Fruit fly (Drosophila melanogaster): ENCODE data around the gene CG42750.

Gene CG42750

DNA sequence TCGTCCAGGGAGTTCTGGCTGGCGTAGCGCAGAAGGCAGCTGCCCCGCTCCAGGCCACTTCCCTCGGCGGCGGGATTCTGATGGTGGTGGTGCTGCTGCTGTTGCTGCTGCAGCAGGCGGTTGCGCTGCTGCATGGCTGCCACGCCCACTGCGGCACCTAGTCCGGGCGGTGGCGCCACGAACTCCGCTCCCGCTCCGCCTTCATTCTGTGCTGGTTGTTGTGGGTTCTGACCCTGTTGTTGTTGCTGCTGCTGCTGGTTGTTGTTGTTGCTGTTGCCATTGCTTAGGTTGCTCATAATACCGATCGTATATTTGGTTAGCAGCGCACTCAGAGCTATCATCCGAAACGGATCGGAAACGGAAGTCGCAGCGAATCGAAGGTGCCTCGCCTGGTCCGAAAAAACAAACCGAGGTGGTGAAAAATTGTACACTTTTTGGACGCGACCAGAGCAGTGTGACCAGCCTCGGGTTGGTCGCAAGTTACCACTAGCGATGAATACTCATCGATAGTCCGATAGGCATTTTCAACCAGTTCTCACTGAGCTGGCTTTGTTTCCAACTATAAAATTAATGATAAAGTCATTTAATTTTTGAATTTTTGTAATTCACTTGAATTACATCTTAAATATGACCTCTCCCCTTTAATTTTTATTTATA, 137.9 kb downstream of the CG42750 start, which contains the start of gene kel (continued):
- TF ChIP-seq ERR (GFP tag; optimal IDR thresholded peaks at IDR 0.05), result peak; percentile 23
- TF ChIP-seq Nf-YC (tag; optimal IDR thresholded peaks at IDR 0.05), result peak; percentile 30
- 0 out of 2 replicates have a peak, but pooled peaks have one; percentile 37 for TF ChIP-seq stc (GFP tag; IDR thresholded peaks at IDR 0.05)
- peak; percentile 80 for TF ChIP-seq Jarid2 (GFP tag; optimal IDR thresholded peaks at IDR 0.05)
- peak; percentile 58 for TF ChIP-seq zen (tag; optimal IDR thresholded peaks at IDR 0.05)
- TF ChIP-seq wek (GFP tag; optimal IDR thresholded peaks at IDR 0.05), result peak; percentile 83
- peak; percentile 19 for TF ChIP-seq Side (GFP tag; optimal IDR thresholded peaks at IDR 0.05)
- TF ChIP-seq Ets97D (GFP tag; optimal IDR thresholded peaks at IDR 0.05), result peak; percentile 93
- TF ChIP-seq Sox102F (GFP tag; optimal IDR thresholded peaks at IDR 0.05), result peak; percentile 27
- peak; percentile 59 for TF ChIP-seq NFAT (GFP tag; IDR thresholded peaks at IDR 0.05)
- TF ChIP-seq Lpt (GFP tag; optimal IDR thresholded peaks at IDR 0.05), result no peak
- peak; percentile 24 for TF ChIP-seq ac (GFP tag; optimal IDR thresholded peaks at IDR 0.05)
- TF ChIP-seq CG14860 (GFP tag; IDR thresholded peaks at IDR 0.05; ENCODE audit: partially characterized antibody), result peak; percentile 50; the same call in 2 of the 3 replicates
- 0 out of 3 replicates have a peak, but pooled peaks have one; percentile 33 for TF ChIP-seq CG2199 (GFP tag; IDR thresholded peaks at IDR 0.05)
- peak; percentile 68 for TF ChIP-seq slbo (GFP tag; IDR thresholded peaks at IDR 0.05)
- TF ChIP-seq Taf1 (GFP tag; IDR thresholded peaks at IDR 0.05), result 0 out of 2 replicates have a peak, but pooled peaks have one; percentile 7
- TF ChIP-seq fd3F (GFP tag; optimal IDR thresholded peaks at IDR 0.05), result no peak
- TF ChIP-seq CG17361 (GFP tag; IDR thresholded peaks at IDR 0.05), result peak; percentile 50; the same call in 2 of the 3 replicates
- peak; percentile 99 for TF ChIP-seq CG7357 (GFP tag; IDR thresholded peaks at IDR 0.05)
- TF ChIP-seq Doc3 (GFP tag; IDR thresholded peaks at IDR 0.05; ENCODE audit: partially characterized antibody), result peak; percentile 53; the same call in 2 of the 3 replicates
- TF ChIP-seq CG10147 (GFP tag; optimal IDR thresholded peaks at IDR 0.05), result peak; percentile 8
- peak; percentile 19 for TF ChIP-seq ind (GFP tag; optimal IDR thresholded peaks at IDR 0.05)
- TF ChIP-seq ssp (GFP tag; IDR thresholded peaks at IDR 0.05), result peak; percentile 91
- no peak; the same call in 1 of the 2 replicates for TF ChIP-seq CG11247 (GFP tag; IDR thresholded peaks at IDR 0.05)
- no peak for TF ChIP-seq CG4404 (GFP tag; IDR thresholded peaks at IDR 0.05)
- TF ChIP-seq Lhr (GFP tag; optimal IDR thresholded peaks at IDR 0.05), result peak; percentile 70
- TF ChIP-seq ems (GFP tag; optimal IDR thresholded peaks at IDR 0.05), result peak; percentile 49
- TF ChIP-seq CG17328 (GFP tag; IDR thresholded peaks at IDR 0.05), result peak; percentile 54
- TF ChIP-seq CG18262 (tag; optimal IDR thresholded peaks at IDR 0.05), result peak; percentile 34
- no peak for TF ChIP-seq kay (GFP tag; optimal IDR thresholded peaks at IDR 0.05)
- TF ChIP-seq CG16779 (GFP tag; IDR thresholded peaks at IDR 0.05), result no peak
- peak; percentile 17; the same call in 1 of the 2 replicates for TF ChIP-seq ranshi (GFP tag; IDR thresholded peaks at IDR 0.05)
- peak; percentile 46 for TF ChIP-seq NC2β (GFP tag; optimal IDR thresholded peaks at IDR 0.05)
- TF ChIP-seq CG1233 (GFP tag; optimal IDR thresholded peaks at IDR 0.05), result peak; percentile 46
- TF ChIP-seq CG6813 (GFP tag; optimal IDR thresholded peaks at IDR 0.05), result peak; percentile 13
- peak; percentile 10 for TF ChIP-seq CG7556 (GFP tag; optimal IDR thresholded peaks at IDR 0.05)
- TF ChIP-seq CG31365 (tag; optimal IDR thresholded peaks at IDR 0.05), result peak; percentile 58
- peak; percentile 95 for TF ChIP-seq CG4360 (GFP tag; IDR thresholded peaks at IDR 0.05)
- TF ChIP-seq CG6791 (GFP tag; IDR thresholded peaks at IDR 0.05; ENCODE audit: partially characterized antibody), result peak; percentile 86
- no peak for TF ChIP-seq CG15073 (GFP tag; optimal IDR thresholded peaks at IDR 0.05)
- TF ChIP-seq Med (GFP tag), result peak; percentile 93
- peak; percentile 40 for TF ChIP-seq CG3847 (GFP tag; IDR thresholded peaks at IDR 0.05)
- TF ChIP-seq phol (tag; optimal IDR thresholded peaks at IDR 0.05), result peak; percentile 50
- peak in 1 of 2 experiments; percentile 15 for TF ChIP-seq chif (GFP tag; optimal IDR thresholded peaks at IDR 0.05)
- TF ChIP-seq Sry-δ (GFP tag; optimal IDR thresholded peaks at IDR 0.05), result peak; percentile 90
- TF ChIP-seq slou (GFP tag; optimal IDR thresholded peaks at IDR 0.05), result peak; percentile 35
- TF ChIP-seq fd64A (GFP tag; optimal IDR thresholded peaks at IDR 0.05), result peak; percentile 62
- peak; percentile 61 for TF ChIP-seq CG9727 (GFP tag; optimal IDR thresholded peaks at IDR 0.05)
- no peak for TF ChIP-seq Doc2 (GFP tag; IDR thresholded peaks at IDR 0.05)

All from whole organism, embryonic.